Fruit fly (Drosophila melanogaster) whole organism, embryonic: ENCODE results near the gene CG14153.

Experiments
- Atf-2 ChIP-seq: fragments of 200-800 bp; sonication (Bioruptor generic); optimal IDR thresholded peaks from 2 replicates; lab custom pipeline; 2016; ENCODE audit warnings: missing biosample characterization, missing genetic modification characterization
- Bdp1 ChIP-seq: fragments of 200-800 bp; sonication (Bioruptor generic); optimal IDR thresholded peaks from 3 replicates; lab custom pipeline; 2016; ENCODE audit warnings: missing biosample characterization, missing genetic modification characterization
- Bteb2 ChIP-seq: fragments of 200-800 bp; sonication (Bioruptor generic); optimal IDR thresholded peaks from 2 replicates; lab custom pipeline; 2016; ENCODE audit warnings: missing biosample characterization, missing genetic modification characterization
- CG11093 ChIP-seq: fragments of 200-800 bp; sonication (Bioruptor generic); IDR thresholded peaks from 3 replicates; pipeline ENCODE4 v1.3.6; 2022; ENCODE audit warnings: missing biosample characterization, missing genetic modification characterization
- CG12155 ChIP-seq: fragments of 200-800 bp; sonication (Bioruptor generic); optimal IDR thresholded peaks from 3 replicates; lab custom pipeline; 2016; ENCODE audit warnings: missing biosample characterization, missing genetic modification characterization
- CG13624 ChIP-seq: fragments of 200-800 bp; sonication (Bioruptor generic); optimal IDR thresholded peaks from 2 replicates; lab custom pipeline; 2016; ENCODE audit warnings: missing biosample characterization, missing genetic modification characterization
- CG14014 ChIP-seq: fragments of 200-800 bp; sonication (Bioruptor generic); IDR thresholded peaks from 2 replicates; pipeline ENCODE4 v1.3.6; 2022; ENCODE audit warnings: missing biosample characterization, missing genetic modification characterization
- CG14050 ChIP-seq: fragments of 200-800 bp; sonication (Bioruptor generic); IDR thresholded peaks from 3 replicates; pipeline ENCODE4 v1.3.6; 2022; ENCODE audit warnings: missing biosample characterization, missing genetic modification characterization
- CG14441 ChIP-seq: fragments of 200-800 bp; sonication (Bioruptor generic); IDR thresholded peaks from 2 replicates; pipeline ENCODE4 v1.3.6; 2022; ENCODE audit warnings: missing biosample characterization, missing genetic modification characterization
- CG14667 ChIP-seq: fragments of 200-800 bp; sonication (Bioruptor generic); IDR thresholded peaks from 2 replicates; pipeline ENCODE4 v1.3.6; 2022; ENCODE audit warnings: missing biosample characterization, missing genetic modification characterization
- CG15073 ChIP-seq: fragments of 200-800 bp; sonication (Bioruptor generic); optimal IDR thresholded peaks from 2 replicates; lab custom pipeline; 2016; ENCODE audit warnings: missing biosample characterization, missing genetic modification characterization
- CG15601 ChIP-seq: fragments of 200-800 bp; sonication (Bioruptor generic); optimal IDR thresholded peaks from 3 replicates; lab custom pipeline; 2019; ENCODE audit warnings: missing biosample characterization, mild to moderate bottlenecking, missing genetic modification characterization, moderate library complexity
- CG15696 ChIP-seq: fragments of 200-800 bp; sonication (Bioruptor generic); optimal IDR thresholded peaks from 2 replicates; lab custom pipeline; 2019; ENCODE audit warnings: missing biosample characterization, mild to moderate bottlenecking, missing genetic modification characterization, moderate library complexity
- CG17568 ChIP-seq: fragments of 200-800 bp; sonication (Bioruptor generic); optimal IDR thresholded peaks from 2 replicates; lab custom pipeline; 2018; ENCODE audit warnings: missing biosample characterization, mild to moderate bottlenecking, missing genetic modification characterization, moderate library complexity
- CG30431 ChIP-seq: fragments of 200-800 bp; sonication (Bioruptor generic); optimal IDR thresholded peaks from 2 replicates; lab custom pipeline; 2017; ENCODE audit warnings: missing biosample characterization, missing genetic modification characterization
- CG32532 ChIP-seq: fragments of 200-800 bp; sonication (Bioruptor generic); IDR thresholded peaks from 2 replicates; pipeline ENCODE4 v1.3.6; 2022; ENCODE audit warnings: missing biosample characterization, missing genetic modification characterization
- CG32772 ChIP-seq: fragments of 200-800 bp; sonication (Bioruptor generic); IDR thresholded peaks from 2 replicates; pipeline ENCODE4 v1.3.6; 2022; ENCODE audit warnings: missing biosample characterization, missing genetic modification characterization
- CG3847 ChIP-seq: fragments of 200-800 bp; sonication (Bioruptor generic); IDR thresholded peaks from 2 replicates; pipeline ENCODE4 v1.3.6; 2022; ENCODE audit warnings: missing biosample characterization, missing genetic modification characterization
- CG4730 ChIP-seq: fragments of 200-800 bp; sonication (Bioruptor generic); IDR thresholded peaks from 2 replicates; pipeline ENCODE4 v1.3.6; 2022; ENCODE audit warnings: missing biosample characterization, missing genetic modification characterization
- CG6175 ChIP-seq: fragments of 200-800 bp; sonication (Bioruptor generic); IDR thresholded peaks from 3 replicates; pipeline ENCODE4 v1.3.6; 2022; ENCODE audit warnings: missing biosample characterization, missing genetic modification characterization
- CG6689 ChIP-seq: fragments of 200-800 bp; sonication (Bioruptor generic); IDR thresholded peaks from 2 replicates; pipeline ENCODE4 v1.3.6; 2022; ENCODE audit warnings: missing biosample characterization, missing genetic modification characterization
- CG7271 ChIP-seq: fragments of 200-800 bp; sonication (Bioruptor generic); optimal IDR thresholded peaks from 2 replicates; lab custom pipeline; 2018; ENCODE audit warnings: missing biosample characterization, mild to moderate bottlenecking, missing genetic modification characterization, moderate library complexity
- CG8281 ChIP-seq: fragments of 200-800 bp; sonication (Bioruptor generic); optimal IDR thresholded peaks from 2 replicates; lab custom pipeline; 2018; ENCODE audit warnings: missing biosample characterization, mild to moderate bottlenecking, missing genetic modification characterization, moderate library complexity
- CG8478 ChIP-seq: fragments of >200 bp; optimal IDR thresholded peaks from 2 replicates; lab custom pipeline; 2018
- CG9817 ChIP-seq: fragments of 200-800 bp; sonication (Bioruptor generic); optimal IDR thresholded peaks from 2 replicates; lab custom pipeline; 2018; ENCODE audit warnings: missing biosample characterization, mild to moderate bottlenecking, missing genetic modification characterization, moderate library complexity
- D ChIP-seq, 2 experiments: fragments of 200-800 bp in 1 of 2; fragments of >200 bp in 1 of 2; sonication (Bioruptor generic) in 1 of 2; optimal IDR thresholded peaks; 2 replicates in 1 of 2; 3 replicates in 1 of 2; lab custom pipeline; 2017; ENCODE audit warnings: mild to moderate bottlenecking in 1 of 2, missing biosample characterization in 1 of 2, missing genetic modification characterization in 1 of 2, missing genetic modification reagents in 1 of 2
- Dfd ChIP-seq, 2 experiments: fragments of >200 bp; optimal IDR thresholded peaks; 2 replicates each; lab custom pipeline; 2017; ENCODE audit warnings: missing biosample characterization in 2 of 2, missing genetic modification characterization in 2 of 2
- ERR ChIP-seq: fragments of 200-800 bp; sonication (Bioruptor generic); optimal IDR thresholded peaks from 2 replicates; lab custom pipeline; 2016; ENCODE audit warnings: missing biosample characterization, missing genetic modification characterization
- Lhr ChIP-seq: fragments of 200-800 bp; sonication (Bioruptor generic); optimal IDR thresholded peaks from 3 replicates; lab custom pipeline; 2017; ENCODE audit warnings: mild to moderate bottlenecking, missing biosample characterization, missing genetic modification reagents, missing genetic modification characterization
- Lim3 ChIP-seq: fragments of 200-800 bp; sonication (Bioruptor generic); IDR thresholded peaks from 2 replicates; pipeline ENCODE4 v1.3.6; 2022; ENCODE audit warnings: missing biosample characterization, missing genetic modification characterization
- Nf-YA ChIP-seq: fragments of 200-800 bp; sonication (Bioruptor generic); IDR thresholded peaks from 2 replicates; pipeline ENCODE4 v1.3.6; 2022; ENCODE audit warnings: missing biosample characterization, missing genetic modification characterization
- Poxn ChIP-seq: fragments of 200-800 bp; sonication (Bioruptor generic); IDR thresholded peaks from 2 replicates; pipeline ENCODE4 v1.3.6; 2022; ENCODE audit warnings: missing biosample characterization, missing genetic modification characterization
- Six4 ChIP-seq: fragments of 200-800 bp; sonication (Bioruptor generic); optimal IDR thresholded peaks from 2 replicates; lab custom pipeline; 2016; ENCODE audit warnings: missing biosample characterization, missing genetic modification characterization
- al ChIP-seq: fragments of 200-800 bp; sonication (Bioruptor generic); IDR thresholded peaks from 2 replicates; pipeline ENCODE4 v1.3.6; 2022; ENCODE audit warnings: missing biosample characterization, missing genetic modification characterization
- amos ChIP-seq: fragments of 200-800 bp; sonication (Bioruptor generic); IDR thresholded peaks from 2 replicates; pipeline ENCODE4 v1.3.6; 2022; ENCODE audit warnings: missing biosample characterization, missing genetic modification characterization; ENCODE audit not compliant: partially characterized antibody
- aop ChIP-seq: fragments of 200-800 bp; sonication (Bioruptor generic); IDR thresholded peaks from 2 replicates; pipeline ENCODE4 v1.3.6; 2022; ENCODE audit warnings: missing biosample characterization, missing genetic modification characterization
- bsh ChIP-seq, 2 experiments: fragments of 200-800 bp; sonication (Bioruptor generic); optimal IDR thresholded peaks; 2 replicates each; lab custom pipeline; 2017 to 2018; ENCODE audit warnings: mild to moderate bottlenecking in 2 of 2, missing biosample characterization in 2 of 2, missing genetic modification characterization in 2 of 2, moderate library complexity in 1 of 2
- cato ChIP-seq: fragments of 200-800 bp; sonication (Bioruptor generic); optimal IDR thresholded peaks from 2 replicates; lab custom pipeline; 2016; ENCODE audit warnings: missing biosample characterization, missing genetic modification characterization, borderline replicate concordance
- croc ChIP-seq: fragments of 200-800 bp; sonication (Bioruptor generic); conservative IDR thresholded peaks from 3 replicates; pipeline ENCODE4 v1.3.6; 2022; ENCODE audit warnings: missing biosample characterization, missing genetic modification characterization
- danr ChIP-seq: fragments of 200-800 bp; sonication (Bioruptor generic); IDR thresholded peaks from 2 replicates; pipeline ENCODE4 v1.3.6; 2022; ENCODE audit warnings: missing biosample characterization, missing genetic modification characterization
- gro ChIP-seq: fragments of 200-800 bp; sonication (Bioruptor generic); optimal IDR thresholded peaks from 2 replicates; lab custom pipeline; 2016; ENCODE audit warnings: missing biosample characterization, missing genetic modification characterization
- jigr1 ChIP-seq: fragments of 200-800 bp; sonication (Bioruptor generic); IDR thresholded peaks from 3 replicates; pipeline ENCODE4 v1.3.6; 2022; ENCODE audit warnings: missing biosample characterization, missing genetic modification characterization
- kni ChIP-seq: fragments of 200-800 bp; sonication (Bioruptor generic); optimal IDR thresholded peaks from 3 replicates; lab custom pipeline; 2017; ENCODE audit warnings: mild to moderate bottlenecking, missing biosample characterization, missing genetic modification reagents, missing genetic modification characterization
- lab ChIP-seq: fragments of 200-800 bp; sonication (Bioruptor generic); optimal IDR thresholded peaks from 3 replicates; lab custom pipeline; 2017; ENCODE audit warnings: missing biosample characterization, missing genetic modification characterization, mild to moderate bottlenecking, moderate library complexity, missing genetic modification reagents
- rib ChIP-seq: fragments of 200-800 bp; sonication (Bioruptor generic); IDR thresholded peaks from 2 replicates; pipeline ENCODE4 v1.3.6; 2022; ENCODE audit warnings: missing biosample characterization, missing genetic modification characterization
- sd ChIP-seq: fragments of 200-800 bp; sonication (Bioruptor generic); optimal IDR thresholded peaks from 3 replicates; lab custom pipeline; 2018; ENCODE audit warnings: missing biosample characterization, mild to moderate bottlenecking, missing genetic modification characterization, moderate library complexity
- so ChIP-seq: fragments of 200-800 bp; sonication (Bioruptor generic); IDR thresholded peaks from 3 replicates; pipeline ENCODE4 v1.3.6; 2022; ENCODE audit warnings: missing biosample characterization, missing genetic modification characterization
- sqz ChIP-seq: fragments of 200-800 bp; sonication (Bioruptor generic); optimal IDR thresholded peaks from 3 replicates; lab custom pipeline; 2018; ENCODE audit warnings: missing biosample characterization, mild to moderate bottlenecking, missing genetic modification characterization
- unc-4 ChIP-seq: fragments of 200-800 bp; sonication (Bioruptor generic); IDR thresholded peaks from 2 replicates; pipeline ENCODE4 v1.3.6; 2022; ENCODE audit warnings: missing biosample characterization, missing genetic modification characterization; ENCODE audit not compliant: partially characterized antibody
- wdn ChIP-seq: fragments of 200-800 bp; sonication (Bioruptor generic); IDR thresholded peaks from 2 replicates; pipeline ENCODE4 v1.3.6; 2022; ENCODE audit warnings: missing biosample characterization, missing genetic modification characterization

The CG14153 gene

DNA sequence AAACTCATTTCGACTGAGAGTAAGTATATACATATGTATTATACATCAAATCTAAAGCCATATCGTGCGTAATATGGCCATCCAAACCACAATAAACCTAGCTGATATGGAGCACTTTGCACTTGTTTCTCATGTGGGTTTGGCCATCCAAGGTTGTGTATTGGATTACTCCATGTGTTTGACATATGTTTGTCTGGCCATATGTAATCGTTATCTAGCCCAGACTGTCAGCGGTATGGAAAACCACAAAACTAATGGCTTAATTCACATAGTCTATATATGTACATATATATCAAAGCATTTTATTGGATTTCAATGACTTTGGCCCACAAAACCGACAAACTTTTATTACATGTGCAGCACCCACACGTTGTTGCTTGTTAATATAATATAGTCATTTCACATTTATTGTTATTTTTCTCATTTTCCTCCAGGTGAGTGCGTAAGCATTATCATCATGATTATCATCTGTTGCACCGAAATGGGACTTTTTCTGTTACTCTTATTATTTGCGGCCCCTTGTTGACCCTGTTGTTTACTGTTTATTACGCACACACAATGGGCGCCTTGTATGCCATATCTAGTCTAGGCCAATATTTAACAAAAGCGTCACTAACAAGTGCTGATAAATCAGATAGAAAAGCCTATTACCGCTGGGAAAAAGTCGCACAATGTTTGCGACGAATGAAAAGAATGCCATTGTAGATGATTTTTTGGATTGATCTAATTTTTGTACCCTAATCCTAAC is 13.3 kb downstream of the CG14153 start (continued):
- TF ChIP-seq Six4 (GFP tag; lab: Kevin White, UChicago) (peak; percentile 0), CG6175 (no peak), CG7271 (peak; percentile 40), CG14667 (GFP tag; lab: Robert Waterston, UW) (no peak), CG3847 (GFP tag; lab: Robert Waterston, UW) (no peak), CG15601 (peak; percentile 79), unc-4 (no peak), aop (no peak), CG8281 (peak; percentile 40), gro (peak; percentile 36), Lim3 (GFP tag; lab: Robert Waterston, UW) (no peak), danr (GFP tag; lab: Robert Waterston, UW) (no peak), bsh (GFP tag; optimal IDR thresholded peaks at IDR 0.05; lab: Kevin White, UChicago) (peak in 1 of 2 experiments; percentile 72), CG13624 (GFP tag; lab: Kevin White, UChicago) (peak; percentile 2), so (GFP tag; lab: Robert Waterston, UW) (peak; percentile 65; the same call in 2 of the 3 replicates), jigr1 (GFP tag; lab: Robert Waterston, UW) (no peak), CG11093 (GFP tag; lab: Robert Waterston, UW) (no peak; the same call in 2 of the 3 replicates), rib (GFP tag; lab: Robert Waterston, UW) (no peak), Nf-YA (no peak), Lhr (GFP tag; lab: Kevin White, UChicago) (peak; percentile 36), CG15073 (no peak), lab (GFP tag; lab: Kevin White, UChicago) (peak; percentile 91), amos (GFP tag; lab: Robert Waterston, UW) (no peak), Bteb2 (peak; percentile 18), Bdp1 (peak; percentile 51), al (GFP tag; lab: Robert Waterston, UW) (no peak), D (optimal IDR thresholded peaks at IDR 0.05; lab: Kevin White, UChicago) (no peak), D (GFP tag; optimal IDR thresholded peaks at IDR 0.05; lab: Kevin White, UChicago) (peak; percentile 15), CG6689 (no peak), cato (GFP tag; lab: Kevin White, UChicago) (peak; percentile 52), CG14050 (GFP tag; lab: Robert Waterston, UW) (no peak), Dfd (GFP tag; optimal IDR thresholded peaks at IDR 0.05; lab: Kevin White, UChicago) (no peak), CG14441 (GFP tag; lab: Robert Waterston, UW) (peak; percentile 20; the same call in 1 of the 2 replicates), sqz (GFP tag; lab: Kevin White, UChicago) (peak; percentile 36), kni (GFP tag; lab: Kevin White, UChicago) (no peak), croc (GFP tag; lab: Robert Waterston, UW) (no peak), CG32772 (GFP tag; lab: Robert Waterston, UW) (no peak), CG12155 (peak; percentile 32), CG14014 (GFP tag; lab: Robert Waterston, UW) (peak; percentile 78; the same call in 1 of the 2 replicates), CG30431 (GFP tag; lab: Kevin White, UChicago) (no peak), Atf-2 (GFP tag; lab: Kevin White, UChicago) (peak; percentile 32), CG9817 (tag; lab: Kevin White, UChicago) (peak; percentile 45), CG8478 (lab: Kevin White, UChicago) (no peak), CG32532 (GFP tag; lab: Robert Waterston, UW) (peak; percentile 33; the same call in 1 of the 2 replicates), Poxn (GFP tag; lab: Robert Waterston, UW) (no peak), sd (tag; lab: Kevin White, UChicago) (peak; percentile 12), wdn (no peak), CG4730 (no peak), CG15696 (peak; percentile 45), ERR (GFP tag; lab: Kevin White, UChicago) (peak; percentile 29), CG17568 (GFP tag; lab: Kevin White, UChicago) (peak; percentile 88)
